Fruit fly (Drosophila melanogaster): ENCODE data around the gene spir.

spir gene

DNA sequence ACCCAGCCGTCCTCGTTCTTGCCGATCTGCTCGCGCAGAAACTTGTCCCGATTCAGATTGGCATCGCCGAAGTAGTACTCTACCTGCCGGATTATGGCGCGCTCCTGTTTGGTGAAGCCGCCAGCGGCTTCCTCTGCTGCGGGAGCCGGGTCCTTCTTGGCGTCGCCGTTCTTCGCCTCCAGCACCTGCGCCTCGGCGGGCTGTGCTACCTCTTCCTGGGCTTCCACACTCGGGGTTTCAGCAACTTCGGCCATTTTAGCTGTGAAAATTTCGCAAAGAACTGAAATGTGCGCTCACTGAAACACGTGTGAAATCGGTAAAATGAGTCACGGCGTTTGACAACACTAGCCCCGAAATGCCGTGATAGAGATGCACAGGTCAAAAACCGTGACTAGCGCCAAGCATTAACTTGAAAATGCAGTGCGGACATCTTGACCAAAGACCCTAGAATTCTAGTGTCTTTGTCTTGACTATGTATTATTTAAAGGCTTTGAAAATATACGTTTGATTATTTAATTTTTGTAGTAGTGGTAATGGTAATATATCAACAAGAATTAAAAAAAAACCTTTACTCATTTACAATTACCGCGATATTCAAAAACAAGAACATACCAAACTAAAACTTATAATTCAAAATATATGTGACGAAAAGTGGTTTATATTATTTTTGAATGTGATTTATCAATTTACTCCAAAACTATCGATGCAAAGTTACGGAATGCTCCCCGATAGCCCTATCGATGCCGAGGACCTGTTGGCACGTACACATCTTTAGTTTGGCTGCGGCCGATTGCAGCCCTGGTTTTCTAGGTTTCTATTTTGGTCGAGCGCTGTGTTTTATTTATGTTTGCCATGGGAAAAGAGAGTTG is 38.9 kb downstream of the spir start, which contains the start of the genes La and RtGEF (continued):
- TF ChIP-seq CG30020 (tag; optimal IDR thresholded peaks at IDR 0.05) (peak; percentile 93), cwo (GFP tag; optimal IDR thresholded peaks at IDR 0.05) (peak; percentile 75), Hr51 (GFP tag; optimal IDR thresholded peaks at IDR 0.05) (peak; percentile 34 to 46), CG7357 (GFP tag; IDR thresholded peaks at IDR 0.05) (no peak), CoRest (tag; optimal IDR thresholded peaks at IDR 0.05) (peak; percentile 71), twi (tag; optimal IDR thresholded peaks at IDR 0.05) (peak; percentile 26), CG30431 (GFP tag; optimal IDR thresholded peaks at IDR 0.05) (peak; percentile 13), CG3163 (GFP tag; optimal IDR thresholded peaks at IDR 0.05) (peak; percentile 5), exex (tag; optimal IDR thresholded peaks at IDR 0.05) (peak; percentile 14), hkb (optimal IDR thresholded peaks at IDR 0.05) (no peak), hkb (GFP tag; IDR thresholded peaks at IDR 0.05) (no peak), Dp (GFP tag; optimal IDR thresholded peaks at IDR 0.05) (peak; percentile 44), CG14710 (tag; optimal IDR thresholded peaks at IDR 0.05) (peak; percentile 68), Xbp1 (GFP tag; optimal IDR thresholded peaks at IDR 0.05) (peak; percentile 62), Rx (GFP tag; IDR thresholded peaks at IDR 0.05) (no peak), slp2 (GFP tag; optimal IDR thresholded peaks at IDR 0.05) (no peak), Hr3 (GFP tag; optimal IDR thresholded peaks at IDR 0.05) (peak; percentile 57), odd (GFP tag; optimal IDR thresholded peaks at IDR 0.05) (no peak), insv (GFP tag; optimal IDR thresholded peaks at IDR 0.05) (peak in 1 of 2 experiments; percentile 21), Dref (GFP tag; IDR thresholded peaks at IDR 0.05) (peak; percentile 80), CG18599 (GFP tag; optimal IDR thresholded peaks at IDR 0.05) (peak; percentile 38), nmo (GFP tag; optimal IDR thresholded peaks at IDR 0.05) (peak; percentile 73), kay (GFP tag; optimal IDR thresholded peaks at IDR 0.05) (peak; percentile 63), CG3838 (GFP tag; optimal IDR thresholded peaks at IDR 0.05) (no peak), MTF-1 (GFP tag; optimal IDR thresholded peaks at IDR 0.05; ENCODE audit: borderline replicate concordance) (no peak), gfzf (GFP tag; optimal IDR thresholded peaks at IDR 0.05) (peak; percentile 26), fd3F (GFP tag; optimal IDR thresholded peaks at IDR 0.05) (no peak), CG42726 (GFP tag; IDR thresholded peaks at IDR 0.05; ENCODE audit: partially characterized antibody) (peak; percentile 98), Atf-2 (GFP tag; optimal IDR thresholded peaks at IDR 0.05) (peak; percentile 50), Usf (GFP tag; optimal IDR thresholded peaks at IDR 0.05) (peak; percentile 37), grau (tag; optimal IDR thresholded peaks at IDR 0.05) (peak; percentile 48), CG17186 (GFP tag; optimal IDR thresholded peaks at IDR 0.05) (peak; percentile 42), ash1 (GFP tag; optimal IDR thresholded peaks at IDR 0.05) (no peak), Hmr (GFP tag; optimal IDR thresholded peaks at IDR 0.05) (peak; percentile 41), HmgZ (tag; optimal IDR thresholded peaks at IDR 0.05) (peak; percentile 35), zfh1 (GFP tag; IDR thresholded peaks at IDR 0.05) (peak; percentile 33; the same call in 1 of the 3 replicates), CG17361 (GFP tag; IDR thresholded peaks at IDR 0.05) (peak; percentile 77), slou (GFP tag; optimal IDR thresholded peaks at IDR 0.05) (peak; percentile 46), CG16863 (GFP tag; optimal IDR thresholded peaks at IDR 0.05) (peak; percentile 62), CG14050 (GFP tag; IDR thresholded peaks at IDR 0.05) (no peak), CG15011 (GFP tag; optimal IDR thresholded peaks at IDR 0.05) (peak; percentile 17), ato (GFP tag; IDR thresholded peaks at IDR 0.05; ENCODE audit: partially characterized antibody) (peak; percentile 82), CG13624 (GFP tag; optimal IDR thresholded peaks at IDR 0.05) (peak; percentile 54), CG5245 (GFP tag; optimal IDR thresholded peaks at IDR 0.05) (no peak), CG7556 (GFP tag; optimal IDR thresholded peaks at IDR 0.05) (peak; percentile 40), E2f2 (GFP tag; IDR thresholded peaks at IDR 0.05) (peak; percentile 41), cg (GFP tag; optimal IDR thresholded peaks at IDR 0.05) (no peak), Adf1 (GFP tag; IDR thresholded peaks at IDR 0.05) (peak; percentile 18; the same call in 1 of the 2 replicates)

Measured in whole organism, embryonic.